Worm (Caenorhabditis elegans) whole organism, L4 larva: ENCODE results near the gene C16H3.3.
"Not testable (repeated sequence)": the region's sequence is repeated elsewhere in the genome, so short reads cannot be mapped to it uniquely, and the experiment has no call there.

Experiments used
- F37D6.2 ChIP-seq: sonication (generic microtip); optimal IDR thresholded peaks from 2 replicates; lab custom pipeline; 2016; ENCODE audit warnings: mild to moderate bottlenecking, missing genetic modification characterization, missing compliant biosample characterization
- Y48G9A.11 ChIP-seq: fragments of 200-800 bp; sonication (Bioruptor generic); IDR thresholded peaks from 2 replicates; pipeline ENCODE4 v1.3.6; 2022; ENCODE audit warnings: missing genetic modification reagents, missing genetic modification characterization, missing compliant biosample characterization
- Y5F2A.4 ChIP-seq: fragments of 200-800 bp; sonication (Bioruptor generic); optimal IDR thresholded peaks from 2 replicates; lab custom pipeline; 2018; ENCODE audit warnings: mild to moderate bottlenecking, missing genetic modification characterization, missing compliant biosample characterization
- ZK337.2 ChIP-seq: fragments of 200-800 bp; sonication (Bioruptor generic); IDR thresholded peaks from 2 replicates; pipeline ENCODE4 v1.3.6; 2022; ENCODE audit warnings: missing genetic modification reagents, missing genetic modification characterization, missing compliant biosample characterization
- ZK546.5 ChIP-seq, 2 experiments: sonication (generic microtip); optimal IDR thresholded peaks; 2 replicates each; lab custom pipeline; 2017; ENCODE audit warnings: missing biosample characterization in 2 of 2, missing genetic modification characterization in 2 of 2
- aha-1 ChIP-seq: fragments of 150-350 bp; peaks from one replicate; lab custom pipeline; 2014; ENCODE audit warnings: missing biosample characterization, missing genetic modification characterization
- ama-1 ChIP-seq: fragments of 150-350 bp; optimal IDR thresholded peaks from 2 replicates; lab custom pipeline; 2014; ENCODE audit warnings: inconsistent platforms, mixed read lengths
- attf-4 ChIP-seq: sonication (generic microtip); optimal IDR thresholded peaks from 3 replicates; lab custom pipeline; 2017; ENCODE audit warnings: missing biosample characterization, missing genetic modification characterization
- ceh-44 ChIP-seq: fragments of 200-800 bp; sonication (Bioruptor generic); IDR thresholded peaks from 2 replicates; pipeline ENCODE4 v1.3.6; 2022; ENCODE audit warnings: missing genetic modification reagents, missing genetic modification characterization, missing compliant biosample characterization
- ces-1 ChIP-seq: fragments of 150-350 bp; sonication (generic microtip); optimal IDR thresholded peaks from 4 replicates; lab custom pipeline; 2014; ENCODE audit warnings: missing biosample characterization, missing genetic modification reagents, missing genetic modification characterization
- cey-2 ChIP-seq: sonication (generic microtip); optimal IDR thresholded peaks from 3 replicates; lab custom pipeline; 2017; ENCODE audit warnings: missing genetic modification characterization, mild to moderate bottlenecking, missing compliant biosample characterization, antibody characterized with exemption, borderline replicate concordance; ENCODE audit not compliant: insufficient read depth
- daf-19 ChIP-seq: fragments of 200-800 bp; sonication (Bioruptor generic); conservative IDR thresholded peaks from 2 replicates; pipeline ENCODE4 v1.3.6; 2022; ENCODE audit warnings: missing genetic modification characterization, missing compliant biosample characterization
- dmd-6 ChIP-seq: fragments of 200-800 bp; sonication (Bioruptor generic); IDR thresholded peaks from 2 replicates; pipeline ENCODE4 v1.3.6; 2022; ENCODE audit warnings: missing genetic modification reagents, missing genetic modification characterization, missing compliant biosample characterization
- dpl-1 ChIP-seq: fragments of 150-350 bp; optimal IDR thresholded peaks from 2 replicates; lab custom pipeline; 2014; ENCODE audit warnings: missing biosample characterization, missing genetic modification reagents, missing genetic modification characterization
- dve-1 ChIP-seq: sonication (generic microtip); optimal IDR thresholded peaks from 2 replicates; lab custom pipeline; 2017; ENCODE audit warnings: antibody characterized with exemption, mild to moderate bottlenecking, missing genetic modification characterization, missing compliant biosample characterization; ENCODE audit not compliant: insufficient read depth
- egl-43 ChIP-seq: fragments of 200-800 bp; sonication (Bioruptor generic); IDR thresholded peaks from 2 replicates; pipeline ENCODE4 v1.3.6; 2022; ENCODE audit warnings: missing genetic modification reagents, missing genetic modification characterization, missing compliant biosample characterization
- fkh-10 ChIP-seq: fragments of 150-350 bp; optimal IDR thresholded peaks from 2 replicates; lab custom pipeline; 2014; ENCODE audit warnings: missing biosample characterization, missing genetic modification reagents, missing genetic modification characterization
- fos-1 ChIP-seq: fragments of 150-350 bp; optimal IDR thresholded peaks from 2 replicates; lab custom pipeline; 2014; ENCODE audit warnings: missing biosample characterization, missing genetic modification characterization
- hif-1 ChIP-seq, 2 experiments: sonication (generic microtip); optimal IDR thresholded peaks; 2 replicates each; lab custom pipeline; 2016 to 2017; ENCODE audit warnings: missing compliant biosample characterization in 2 of 2, missing genetic modification characterization in 2 of 2, missing genetic modification reagents in 2 of 2, missing genotype in 2 of 2, mild to moderate bottlenecking in 1 of 2
- hlh-30 ChIP-seq: sonication (generic microtip); optimal IDR thresholded peaks from 2 replicates; lab custom pipeline; 2017; ENCODE audit warnings: antibody characterized with exemption, mild to moderate bottlenecking, missing genetic modification characterization, missing compliant biosample characterization; ENCODE audit not compliant: insufficient read depth
- hmg-1.1 ChIP-seq: fragments of 200-800 bp; sonication (Bioruptor generic); IDR thresholded peaks from 2 replicates; pipeline ENCODE4 v1.3.6; 2022; ENCODE audit warnings: missing genetic modification reagents, missing genetic modification characterization, missing compliant biosample characterization
- jun-1 ChIP-seq: fragments of 150-350 bp; optimal IDR thresholded peaks from 2 replicates; lab custom pipeline; 2014; ENCODE audit warnings: missing biosample characterization, missing genetic modification reagents, missing genetic modification characterization
- lin-1 ChIP-seq: fragments of 200-800 bp; sonication (Bioruptor generic); IDR thresholded peaks from 2 replicates; pipeline ENCODE4 v1.3.6; 2022; ENCODE audit warnings: missing genetic modification reagents, missing genetic modification characterization, missing compliant biosample characterization
- mdl-1 ChIP-seq, 2 experiments: fragments of 150-350 bp in 1 of 2; sonication (generic microtip) in 1 of 2; optimal IDR thresholded peaks; 2 replicates each; lab custom pipeline; 2014 to 2017; ENCODE audit warnings: missing biosample characterization in 2 of 2, missing genetic modification characterization in 2 of 2
- mdt-29 ChIP-seq: fragments of 200-800 bp; sonication (Bioruptor generic); IDR thresholded peaks from 2 replicates; pipeline ENCODE4 v1.3.6; 2022; ENCODE audit warnings: missing genetic modification reagents, missing genetic modification characterization, missing compliant biosample characterization
- mep-1 ChIP-seq: fragments of 150-350 bp; sonication (generic microtip); optimal IDR thresholded peaks from 3 replicates; lab custom pipeline; 2014; ENCODE audit warnings: missing biosample characterization, missing genetic modification characterization
- mes-2 ChIP-seq: sonication (generic microtip); optimal IDR thresholded peaks from 2 replicates; lab custom pipeline; 2016; ENCODE audit warnings: missing genotype, mild to moderate bottlenecking, missing genetic modification characterization, missing compliant biosample characterization; ENCODE audit not compliant: poor library complexity, severe bottlenecking
- mxl-2 ChIP-seq: fragments of 200-800 bp; sonication (Bioruptor generic); conservative IDR thresholded peaks from 2 replicates; pipeline ENCODE4 v1.3.6; 2022; ENCODE audit warnings: missing genetic modification reagents, missing genetic modification characterization, missing compliant biosample characterization
- nhr-102 ChIP-seq: sonication (generic microtip); optimal IDR thresholded peaks from 2 replicates; lab custom pipeline; 2016; ENCODE audit warnings: mild to moderate bottlenecking, missing genetic modification characterization, moderate library complexity, missing compliant biosample characterization
- nhr-28 ChIP-seq: fragments of 150-350 bp; optimal IDR thresholded peaks from 2 replicates; lab custom pipeline; 2014; ENCODE audit warnings: missing biosample characterization, missing genetic modification characterization
- nhr-41 ChIP-seq: fragments of 200-800 bp; sonication (Bioruptor generic); IDR thresholded peaks from 2 replicates; pipeline ENCODE4 v1.3.6; 2022; ENCODE audit warnings: missing genetic modification reagents, missing genetic modification characterization, missing compliant biosample characterization
- nhr-48 ChIP-seq: sonication (generic microtip); optimal IDR thresholded peaks from 2 replicates; lab custom pipeline; 2016; ENCODE audit warnings: mild to moderate bottlenecking, missing genetic modification characterization, missing compliant biosample characterization
- nhr-6 ChIP-seq: fragments of 150-350 bp; optimal IDR thresholded peaks from 2 replicates; lab custom pipeline; 2014; ENCODE audit warnings: missing biosample characterization, missing genetic modification characterization
- pqm-1 ChIP-seq: sonication (generic microtip); optimal IDR thresholded peaks from 2 replicates; lab custom pipeline; 2017; ENCODE audit warnings: missing biosample characterization, missing genetic modification characterization
- rbr-2 ChIP-seq: sonication (generic microtip); optimal IDR thresholded peaks from 2 replicates; lab custom pipeline; 2016; ENCODE audit warnings: missing genotype, missing genetic modification characterization, missing compliant biosample characterization
- sdz-12 ChIP-seq: fragments of 200-800 bp; sonication (Bioruptor generic); optimal IDR thresholded peaks from 2 replicates; lab custom pipeline; 2018; ENCODE audit warnings: mild to moderate bottlenecking, missing genetic modification characterization, missing compliant biosample characterization
- spr-3 ChIP-seq: fragments of 200-800 bp; sonication (Bioruptor generic); optimal IDR thresholded peaks from 2 replicates; lab custom pipeline; 2018; ENCODE audit warnings: mild to moderate bottlenecking, missing genetic modification characterization, missing compliant biosample characterization
- tra-1 ChIP-seq: fragments of 200-800 bp; sonication (Bioruptor generic); IDR thresholded peaks from 2 replicates; pipeline ENCODE4 v1.3.6; 2022; ENCODE audit warnings: missing genetic modification reagents, missing genetic modification characterization, missing compliant biosample characterization
- vab-7 ChIP-seq: fragments of 200-800 bp; sonication (Bioruptor generic); IDR thresholded peaks from 2 replicates; pipeline ENCODE4 v1.3.6; 2022; ENCODE audit warnings: missing genetic modification reagents, missing genetic modification characterization, missing compliant biosample characterization
- zfp-3 ChIP-seq: fragments of 200-800 bp; sonication (Bioruptor generic); conservative IDR thresholded peaks from 2 replicates; pipeline ENCODE4 v1.3.6; 2022; ENCODE audit warnings: missing genetic modification reagents, missing genetic modification characterization, missing compliant biosample characterization
- zip-11 ChIP-seq: fragments of 200-800 bp; sonication (Bioruptor generic); IDR thresholded peaks from 2 replicates; pipeline ENCODE4 v1.3.6; 2022; ENCODE audit warnings: missing genetic modification characterization, missing compliant biosample characterization
- zip-2 ChIP-seq: fragments of 150-350 bp; optimal IDR thresholded peaks from 2 replicates; lab custom pipeline; 2014; ENCODE audit warnings: missing biosample characterization, missing genetic modification characterization
- ztf-11 ChIP-seq: fragments of 150-350 bp; optimal IDR thresholded peaks from 2 replicates; lab custom pipeline; 2014; ENCODE audit warnings: missing biosample characterization, missing genetic modification characterization

The C16H3.3 gene

ce11 chrX:17609948-17610347, at the start of gene C16H3.3:
TSS of gene C16H3.3 (minus strand) at chrX:17610048.
- TF ChIP-seq rbr-2 (tag; lab: Kevin White, UChicago) (no peak), dmd-6 (GFP tag; lab: Robert Waterston, UW) (no peak), aha-1 (tag; lab: Kevin White, UChicago) (peak; percentile 35), ZK337.2 (GFP tag; lab: Robert Waterston, UW) (no peak), zip-2 (tag; lab: Kevin White, UChicago) (no peak), dve-1 (tag; lab: Kevin White, UChicago) (no peak), lin-1 (no peak)

- not testable (repeated sequence) for TF ChIP-seq ztf-11 (tag; lab: Kevin White, UChicago); mdt-29; nhr-102 (tag; lab: Kevin White, UChicago)
Observed at ce11 chrX:17649380-17649779, 39.5 kb upstream of the C16H3.3 start, which contains the start of gene tmem-218. TSS of gene tmem-218 (plus strand) at chrX:17649680.

DNA sequence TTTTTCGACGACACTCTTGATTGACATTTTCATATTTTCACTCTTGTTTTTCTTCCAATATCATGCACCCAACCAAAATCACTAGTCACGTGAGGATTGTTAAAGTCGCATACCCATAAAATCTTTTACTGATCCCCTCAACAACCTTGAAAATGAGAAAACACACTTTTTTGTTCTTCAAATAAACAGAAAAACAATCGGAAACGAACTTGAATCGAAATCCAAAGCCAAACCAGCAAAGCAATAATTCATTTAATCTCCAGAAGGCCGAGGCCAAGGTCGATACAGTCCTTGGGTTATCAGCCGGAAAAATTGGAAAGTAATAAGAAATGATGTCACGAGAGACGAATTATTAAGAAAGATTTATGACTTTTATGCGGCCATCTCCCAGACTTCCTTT, 34.0 kb upstream of the C16H3.3 start:
- TF ChIP-seq ama-1 (lab: Kevin White, UChicago) = no peak
- TF ChIP-seq ces-1 = no peak
- TF ChIP-seq Y5F2A.4 (GFP tag; lab: Kevin White, UChicago) = no peak
- TF ChIP-seq mep-1 (tag; lab: Kevin White, UChicago) = no peak
- no peak for TF ChIP-seq sdz-12
- TF ChIP-seq dpl-1 (GFP tag; lab: Kevin White, UChicago) = no peak
- TF ChIP-seq spr-3 = no peak
- no peak for TF ChIP-seq F37D6.2 (tag; lab: Kevin White, UChicago)
- TF ChIP-seq, all 104 proteins: peak for 0

- no peak for TF ChIP-seq ceh-44 (GFP tag; lab: Robert Waterston, UW)
- TF ChIP-seq zfp-3 = no peak
- TF ChIP-seq mdt-29 = no peak
- no peak for TF ChIP-seq vab-7
- no peak for TF ChIP-seq ama-1 (lab: Kevin White, UChicago)
- TF ChIP-seq zip-11 (GFP tag; lab: Robert Waterston, UW) = no peak
- no peak for TF ChIP-seq Y5F2A.4 (GFP tag; lab: Kevin White, UChicago)
- TF ChIP-seq, all 104 proteins: peak for 0
Observed at ce11 chrX:17642832-17643231, 33.0 kb upstream of the C16H3.3 start.

DNA sequence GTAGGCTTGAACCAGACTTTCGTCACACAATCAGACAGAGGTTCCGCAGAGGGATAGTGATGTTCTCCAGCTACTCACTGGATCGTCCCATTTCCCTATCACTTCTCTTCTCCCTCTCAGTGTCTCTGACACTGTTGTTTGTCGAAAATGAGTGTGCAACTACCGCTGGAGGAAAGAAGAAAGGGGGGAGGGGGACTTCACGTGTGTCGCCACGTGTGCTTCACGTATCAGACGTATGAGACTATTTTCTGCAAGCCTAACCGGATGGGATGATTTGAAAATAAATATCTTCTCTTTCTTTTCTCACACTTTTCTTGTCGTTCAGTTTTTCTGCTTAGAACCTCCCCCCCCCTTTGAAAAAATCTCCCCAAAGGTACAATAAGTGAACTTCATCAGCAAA, 30.9 kb upstream of the C16H3.3 start, which contains the start of gene H18N23.2:
Gene H18N23.2, minus strand, starts transcription at position 82 of the 400 bp plus-strand sequence.
- no peak for TF ChIP-seq Y5F2A.4 (GFP tag; lab: Kevin White, UChicago)
- peak; percentile 93 for TF ChIP-seq hlh-30
- no peak for TF ChIP-seq egl-43 (GFP tag; lab: Robert Waterston, UW)
- no peak for TF ChIP-seq fkh-10 (GFP tag; lab: Kevin White, UChicago)
- TF ChIP-seq hif-1 (tag; optimal IDR thresholded peaks at IDR 0.05; lab: Kevin White, UChicago) = peak in 1 of 2 experiments; percentile 63
- TF ChIP-seq lin-1 = 0 out of 2 replicates have a peak, but pooled peaks have one; percentile 23
- no peak for TF ChIP-seq Y48G9A.11
- no peak for TF ChIP-seq pqm-1 (tag; lab: Kevin White, UChicago)
- TF ChIP-seq cey-2 (tag; lab: Kevin White, UChicago) = no peak
- no peak for TF ChIP-seq spr-3
- no peak for TF ChIP-seq zip-2 (tag; lab: Kevin White, UChicago)
- peak; percentile 82 for TF ChIP-seq tra-1 (GFP tag; lab: Robert Waterston, UW)
- TF ChIP-seq attf-4 (tag; lab: Kevin White, UChicago) = no peak
- TF ChIP-seq daf-19 (GFP tag; lab: Robert Waterston, UW) = no peak
- TF ChIP-seq nhr-6 (tag; lab: Kevin White, UChicago) = peak; percentile 8
- 0 out of 2 replicates have a peak, but pooled peaks have one; percentile 41 for TF ChIP-seq hmg-1.1
- peak; percentile 75 for TF ChIP-seq nhr-28 (tag; lab: Kevin White, UChicago)
- peak; percentile 71 for TF ChIP-seq nhr-102 (tag; lab: Kevin White, UChicago)
- TF ChIP-seq mxl-2 (GFP tag; lab: Robert Waterston, UW) = peak; percentile 97
- TF ChIP-seq nhr-48 = peak; percentile 94
- TF ChIP-seq sdz-12 = no peak
- TF ChIP-seq jun-1 = no peak
- TF ChIP-seq fos-1 (tag; lab: Kevin White, UChicago) = no peak
- TF ChIP-seq nhr-41 = no peak
- peak; percentile 55 to 91 for TF ChIP-seq mdl-1 (tag; optimal IDR thresholded peaks at IDR 0.05; lab: Kevin White, UChicago)
- peak; percentile 13 for TF ChIP-seq dpl-1 (GFP tag; lab: Kevin White, UChicago)
- TF ChIP-seq mes-2 (tag; lab: Kevin White, UChicago) = no peak
- TF ChIP-seq ZK546.5 (tag; optimal IDR thresholded peaks at IDR 0.05; lab: Kevin White, UChicago) = no peak
